Worm (Caenorhabditis elegans) whole organism, L4 larva: ENCODE measurements around the gene glp-1.

Experiments used
- D1046.2 ChIP-seq: fragments of 200-800 bp; sonication (Bioruptor generic); IDR thresholded peaks from 2 replicates; pipeline ENCODE4 v1.3.6; 2022; ENCODE audit warnings: missing genetic modification characterization, missing compliant biosample characterization
- R02D3.7 ChIP-seq: fragments of 150-350 bp; sonication (generic microtip); optimal IDR thresholded peaks from 3 replicates; lab custom pipeline; 2014; ENCODE audit warnings: missing biosample characterization, missing genetic modification characterization
- Y105C5A.15 ChIP-seq: fragments of 200-800 bp; sonication (Bioruptor generic); IDR thresholded peaks from 2 replicates; pipeline ENCODE4 v1.3.6; 2022; ENCODE audit warnings: missing genetic modification characterization, missing compliant biosample characterization
- aha-1 ChIP-seq: fragments of 150-350 bp; peaks from one replicate; lab custom pipeline; 2014; ENCODE audit warnings: missing biosample characterization, missing genetic modification characterization
- daf-12 ChIP-seq: fragments of 150-350 bp; optimal IDR thresholded peaks from 2 replicates; lab custom pipeline; 2014; ENCODE audit warnings: missing biosample characterization, missing genetic modification reagents, missing genetic modification characterization
- daf-8 ChIP-seq: fragments of 200-800 bp; sonication (Bioruptor generic); IDR thresholded peaks from 2 replicates; pipeline ENCODE4 v1.3.6; 2022; ENCODE audit warnings: missing genetic modification characterization, missing compliant biosample characterization
- dmd-6 ChIP-seq: fragments of 200-800 bp; sonication (Bioruptor generic); IDR thresholded peaks from 2 replicates; pipeline ENCODE4 v1.3.6; 2022; ENCODE audit warnings: missing genetic modification reagents, missing genetic modification characterization, missing compliant biosample characterization
- dmd-9 ChIP-seq: fragments of 200-800 bp; sonication (Bioruptor generic); IDR thresholded peaks from 2 replicates; pipeline ENCODE4 v1.3.6; 2022; ENCODE audit warnings: missing genetic modification reagents, missing genetic modification characterization, missing compliant biosample characterization
- dpl-1 ChIP-seq: fragments of 150-350 bp; optimal IDR thresholded peaks from 2 replicates; lab custom pipeline; 2014; ENCODE audit warnings: missing biosample characterization, missing genetic modification reagents, missing genetic modification characterization
- dve-1 ChIP-seq: sonication (generic microtip); optimal IDR thresholded peaks from 2 replicates; lab custom pipeline; 2017; ENCODE audit warnings: antibody characterized with exemption, mild to moderate bottlenecking, missing genetic modification characterization, missing compliant biosample characterization; ENCODE audit not compliant: insufficient read depth
- egl-27 ChIP-seq: sonication (generic microtip); optimal IDR thresholded peaks from 3 replicates; lab custom pipeline; 2017; ENCODE audit warnings: missing biosample characterization, missing genetic modification reagents, missing genetic modification characterization
- hmg-1.1 ChIP-seq: fragments of 200-800 bp; sonication (Bioruptor generic); IDR thresholded peaks from 2 replicates; pipeline ENCODE4 v1.3.6; 2022; ENCODE audit warnings: missing genetic modification reagents, missing genetic modification characterization, missing compliant biosample characterization
- lim-7 ChIP-seq: fragments of 200-800 bp; sonication (Bioruptor generic); IDR thresholded peaks from 2 replicates; pipeline ENCODE4 v1.3.6; 2022; ENCODE audit warnings: missing genetic modification characterization, missing compliant biosample characterization
- lin-13 ChIP-seq: fragments of 150-350 bp; optimal IDR thresholded peaks from 2 replicates; lab custom pipeline; 2014; ENCODE audit warnings: missing biosample characterization, missing genetic modification reagents, missing genetic modification characterization
- lin-15B ChIP-seq: fragments of 150-350 bp; sonication (generic microtip); optimal IDR thresholded peaks from 3 replicates; lab custom pipeline; 2014; ENCODE audit warnings: missing biosample characterization, missing genetic modification characterization
- madf-9 ChIP-seq: fragments of 200-800 bp; sonication (Bioruptor generic); conservative IDR thresholded peaks from 2 replicates; pipeline ENCODE4 v1.3.6; 2022; ENCODE audit warnings: missing genetic modification reagents, missing genetic modification characterization, missing compliant biosample characterization
- mdt-29 ChIP-seq: fragments of 200-800 bp; sonication (Bioruptor generic); IDR thresholded peaks from 2 replicates; pipeline ENCODE4 v1.3.6; 2022; ENCODE audit warnings: missing genetic modification reagents, missing genetic modification characterization, missing compliant biosample characterization
- mep-1 ChIP-seq: fragments of 150-350 bp; sonication (generic microtip); optimal IDR thresholded peaks from 3 replicates; lab custom pipeline; 2014; ENCODE audit warnings: missing biosample characterization, missing genetic modification characterization
- mxl-3 ChIP-seq: fragments of 200-800 bp; sonication (Bioruptor generic); optimal IDR thresholded peaks from 2 replicates; lab custom pipeline; 2018; ENCODE audit warnings: mild to moderate bottlenecking, missing genetic modification characterization, missing compliant biosample characterization
- nhr-111 ChIP-seq: fragments of 200-800 bp; sonication (Bioruptor generic); optimal IDR thresholded peaks from 2 replicates; lab custom pipeline; 2018; ENCODE audit warnings: mild to moderate bottlenecking, missing genetic modification characterization, missing compliant biosample characterization
- nhr-41 ChIP-seq: fragments of 200-800 bp; sonication (Bioruptor generic); IDR thresholded peaks from 2 replicates; pipeline ENCODE4 v1.3.6; 2022; ENCODE audit warnings: missing genetic modification reagents, missing genetic modification characterization, missing compliant biosample characterization
- nhr-42 ChIP-seq: fragments of 200-800 bp; sonication (Bioruptor generic); IDR thresholded peaks from 2 replicates; pipeline ENCODE4 v1.3.6; 2022; ENCODE audit warnings: missing genetic modification characterization, missing compliant biosample characterization
- nhr-6 ChIP-seq: fragments of 150-350 bp; optimal IDR thresholded peaks from 2 replicates; lab custom pipeline; 2014; ENCODE audit warnings: missing biosample characterization, missing genetic modification characterization
- nhr-77 ChIP-seq: fragments of 150-350 bp; optimal IDR thresholded peaks from 2 replicates; lab custom pipeline; 2014; ENCODE audit warnings: missing biosample characterization, missing genetic modification characterization
- set-16 ChIP-seq: fragments of 200-800 bp; sonication (Bioruptor generic); IDR thresholded peaks from 2 replicates; pipeline ENCODE4 v1.3.6; 2022; ENCODE audit warnings: missing genetic modification reagents, missing genetic modification characterization, missing compliant biosample characterization
- skn-1 ChIP-seq: fragments of 150-350 bp; optimal IDR thresholded peaks from 2 replicates; lab custom pipeline; 2014; ENCODE audit warnings: missing biosample characterization, missing genetic modification characterization
- spr-3 ChIP-seq: fragments of 200-800 bp; sonication (Bioruptor generic); optimal IDR thresholded peaks from 2 replicates; lab custom pipeline; 2018; ENCODE audit warnings: mild to moderate bottlenecking, missing genetic modification characterization, missing compliant biosample characterization
- tag-97 ChIP-seq: fragments of 200-800 bp; sonication (Bioruptor generic); IDR thresholded peaks from 2 replicates; pipeline ENCODE4 v1.3.6; 2022; ENCODE audit warnings: missing genetic modification characterization, missing compliant biosample characterization
- tra-1 ChIP-seq: fragments of 200-800 bp; sonication (Bioruptor generic); IDR thresholded peaks from 2 replicates; pipeline ENCODE4 v1.3.6; 2022; ENCODE audit warnings: missing genetic modification reagents, missing genetic modification characterization, missing compliant biosample characterization
- unc-130 ChIP-seq: sonication (generic microtip); optimal IDR thresholded peaks from 2 replicates; lab custom pipeline; 2016; ENCODE audit warnings: missing genetic modification reagents, missing genetic modification characterization, missing compliant biosample characterization
- unc-39 ChIP-seq: sonication (generic microtip); optimal IDR thresholded peaks from 2 replicates; lab custom pipeline; 2017; ENCODE audit warnings: missing biosample characterization, missing genetic modification characterization
- unc-62 ChIP-seq, 3 experiments: fragments of 150-350 bp in 1 of 3; sonication (generic microtip); optimal IDR thresholded peaks in 2 of 3; peaks in 1 of 3; 1 replicate in 1 of 3; 2 replicates in 2 of 3; lab custom pipeline; 2014 to 2017; ENCODE audit warnings: missing biosample characterization in 3 of 3, missing genetic modification characterization in 3 of 3, missing genetic modification reagents in 3 of 3, missing genotype in 1 of 3
- vab-7 ChIP-seq: fragments of 200-800 bp; sonication (Bioruptor generic); IDR thresholded peaks from 2 replicates; pipeline ENCODE4 v1.3.6; 2022; ENCODE audit warnings: missing genetic modification reagents, missing genetic modification characterization, missing compliant biosample characterization
- ztf-7 ChIP-seq: fragments of 150-350 bp; optimal IDR thresholded peaks from 2 replicates; lab custom pipeline; 2014; ENCODE audit warnings: missing biosample characterization, missing genetic modification characterization

glp-1 gene

ce11 chrIII:9071372-9071771 is 20.7 kb upstream of the glp-1 start, which contains the start of gene lin-12:
Gene lin-12 (minus strand): TSS chrIII:9071472.
- TF ChIP-seq nhr-41 (no peak), Y105C5A.15 (no peak), D1046.2 (GFP tag; lab: Robert Waterston, UW) (no peak), mep-1 (tag; lab: Kevin White, UChicago) (no peak)

- TF ChIP-seq daf-8 = no peak
- no peak for TF ChIP-seq hmg-1.1 (GFP tag; lab: Robert Waterston, UW)
- TF ChIP-seq unc-62 (GFP tag; optimal IDR thresholded peaks at IDR 0.05 in 1 of 2; lab: Kevin White, UChicago) = peak in 1 of 2 experiments; percentile 93
- TF ChIP-seq unc-62 (tag; optimal IDR thresholded peaks at IDR 0.05; lab: Kevin White, UChicago) = no peak
These were observed 19.3 kb upstream of the glp-1 start for ce11 chrIII:9072704-9073103.

- TF ChIP-seq lin-13 (GFP tag; lab: Kevin White, UChicago) (no peak), set-16 (no peak), madf-9 (no peak), dmd-6 (GFP tag; lab: Robert Waterston, UW) (no peak), lin-15B (tag; lab: Kevin White, UChicago) (no peak), lim-7 (GFP tag; lab: Robert Waterston, UW) (no peak), spr-3 (GFP tag; lab: Kevin White, UChicago) (no peak), vab-7 (no peak)
- TF ChIP-seq, all 104 proteins: peak for 0
These were observed 16.5 kb upstream of the glp-1 start, which contains the start of gene F02A9.7 for ce11 chrIII:9075539-9075938. Gene F02A9.7 (minus strand): TSS chrIII:9075639.

ce11 chrIII:9077708-9078107 is 14.3 kb upstream of the glp-1 start, which contains the start of gene F02A9.1:
Gene F02A9.1 (minus strand): TSS chrIII:9077808.
- TF ChIP-seq R02D3.7 (tag; lab: Kevin White, UChicago) = no peak
- TF ChIP-seq dve-1 (tag; lab: Kevin White, UChicago) = no peak
- TF ChIP-seq nhr-42 (GFP tag; lab: Robert Waterston, UW) = no peak
- no peak for TF ChIP-seq dmd-9
- no peak for TF ChIP-seq nhr-111 (GFP tag; lab: Kevin White, UChicago)
- no peak for TF ChIP-seq tra-1
- TF ChIP-seq unc-39 (tag; lab: Kevin White, UChicago) = no peak
- no peak for TF ChIP-seq D1046.2 (GFP tag; lab: Robert Waterston, UW)
- TF ChIP-seq egl-27 (tag; lab: Kevin White, UChicago) = no peak
- TF ChIP-seq unc-130 (GFP tag; lab: Kevin White, UChicago) = no peak
- TF ChIP-seq mxl-3 = no peak
- TF ChIP-seq ztf-7 = no peak
- no peak for TF ChIP-seq tag-97 (GFP tag; lab: Robert Waterston, UW)
- no peak for TF ChIP-seq madf-9
- no peak for TF ChIP-seq Y105C5A.15
- TF ChIP-seq skn-1 (tag; lab: Kevin White, UChicago) = no peak
- no peak for TF ChIP-seq daf-12 (tag; lab: Kevin White, UChicago)
- no peak for TF ChIP-seq nhr-6 (tag; lab: Kevin White, UChicago)
- TF ChIP-seq nhr-77 = no peak
- TF ChIP-seq mdt-29 (GFP tag; lab: Robert Waterston, UW) = no peak

- peak; percentile 22 for TF ChIP-seq aha-1 (tag; lab: Kevin White, UChicago)
- no peak for TF ChIP-seq dpl-1 (GFP tag; lab: Kevin White, UChicago)
These were observed 11.9 kb upstream of the glp-1 start for ce11 chrIII:9080127-9080526.
